Worm (Caenorhabditis elegans): Measurements from ENCODE around the gene msp-32.

Gene msp-32

ce11 chrII:4914214-4914613, 15.6 kb downstream of the msp-32 start, which contains the start of gene R05F9.11 (continued):
- TF ChIP-seq him-1 (tag; optimal IDR thresholded peaks at IDR 0.05) (peak; percentile 79), mxl-1 (tag; optimal IDR thresholded peaks at IDR 0.05) (no peak), nhr-179 (tag; optimal IDR thresholded peaks at IDR 0.05) (no peak), F55B11.4 (tag; optimal IDR thresholded peaks at IDR 0.05; ENCODE audit: borderline replicate concordance, insufficient read depth) (no peak), pbrm-1 (GFP tag; IDR thresholded peaks at IDR 0.05) (no peak), lin-35 (GFP tag; optimal IDR thresholded peaks at IDR 0.05) (no peak), K11D2.4 (GFP tag; IDR thresholded peaks at IDR 0.05) (no peak), efl-1 (GFP tag; optimal IDR thresholded peaks at IDR 0.05) (peak; percentile 27), atf-7 (tag; optimal IDR thresholded peaks at IDR 0.05) (no peak), fkh-3 (tag; optimal IDR thresholded peaks at IDR 0.05) (no peak), B0261.1 (tag; optimal IDR thresholded peaks at IDR 0.05) (no peak), lin-26 (GFP tag; IDR thresholded peaks at IDR 0.05) (no peak), nfya-1 (tag; optimal IDR thresholded peaks at IDR 0.05; ENCODE audit: borderline replicate concordance, insufficient read depth) (no peak), nfya-2 (GFP tag; IDR thresholded peaks at IDR 0.05) (no peak), ztf-25 (GFP tag; IDR thresholded peaks at IDR 0.05) (no peak), tlf-1 (GFP tag; optimal IDR thresholded peaks at IDR 0.05) (peak; percentile 4), C17E4.6 (GFP tag; IDR thresholded peaks at IDR 0.05) (no peak), xnd-1 (tag; optimal IDR thresholded peaks at IDR 0.05) (peak; percentile 90), F57A8.1 (GFP tag; optimal IDR thresholded peaks at IDR 0.05) (no peak), hlh-26 (GFP tag; conservative IDR thresholded peaks at IDR 0.05) (no peak), die-1 (tag; optimal IDR thresholded peaks at IDR 0.05) (no peak), Y53G8AR.9 (GFP tag; conservative IDR thresholded peaks at IDR 0.05) (no peak), F39B2.1 (GFP tag; IDR thresholded peaks at IDR 0.05) (no peak), tbp1 (GFP tag; optimal IDR thresholded peaks at IDR 0.05) (peak; percentile 42), F37B4.10 (GFP tag; IDR thresholded peaks at IDR 0.05) (no peak), Y95B8A.8 (GFP tag; IDR thresholded peaks at IDR 0.05) (no peak), F23B12.7 (tag; optimal IDR thresholded peaks at IDR 0.05; ENCODE audit: insufficient read depth) (no peak), F33H1.4 (GFP tag; IDR thresholded peaks at IDR 0.05) (peak; percentile 95), F22D6.2 (tag; optimal IDR thresholded peaks at IDR 0.05) (no peak), hrde-1 (tag; optimal IDR thresholded peaks at IDR 0.05; ENCODE audit: borderline replicate concordance) (no peak), mcd-1 (GFP tag; IDR thresholded peaks at IDR 0.05) (0 out of 2 replicates have a peak, but pooled peaks have one; percentile 18), sptf-2 (GFP tag; optimal IDR thresholded peaks at IDR 0.05) (no peak), F49E8.2 (tag; optimal IDR thresholded peaks at IDR 0.05; ENCODE audit: insufficient read depth) (peak; percentile 43), ztf-18 (tag; optimal IDR thresholded peaks at IDR 0.05) (no peak), ekl-4 (GFP tag; IDR thresholded peaks at IDR 0.05) (no peak), nhr-120 (GFP tag; IDR thresholded peaks at IDR 0.05) (no peak), chd-7 (tag; optimal IDR thresholded peaks at IDR 0.05) (no peak), ets-4 (GFP tag; optimal IDR thresholded peaks at IDR 0.05) (no peak), snpc-3.4 (tag; optimal IDR thresholded peaks at IDR 0.05) (no peak), ztf-3 (GFP tag; optimal IDR thresholded peaks at IDR 0.05) (no peak), somi-1 (GFP tag; optimal IDR thresholded peaks at IDR 0.05) (no peak), akir-1 (GFP tag; optimal IDR thresholded peaks at IDR 0.05) (no peak), dpff-1 (tag; optimal IDR thresholded peaks at IDR 0.05) (no peak), Y67H2A.10 (GFP tag; conservative IDR thresholded peaks at IDR 0.05) (no peak), hlh-12 (tag; optimal IDR thresholded peaks at IDR 0.05) (no peak), egl-44 (GFP tag; IDR thresholded peaks at IDR 0.05) (no peak), pha-4 (tag; optimal IDR thresholded peaks at IDR 0.05) (no peak), dox-1 (GFP tag; IDR thresholded peaks at IDR 0.05) (no peak), dpl-1 (GFP tag; optimal IDR thresholded peaks at IDR 0.05) (no peak), aptf-3 (GFP tag; IDR thresholded peaks at IDR 0.05) (no peak)
